Worm (Caenorhabditis elegans): ENCODE measurements around the gene srh-35.

DNA sequence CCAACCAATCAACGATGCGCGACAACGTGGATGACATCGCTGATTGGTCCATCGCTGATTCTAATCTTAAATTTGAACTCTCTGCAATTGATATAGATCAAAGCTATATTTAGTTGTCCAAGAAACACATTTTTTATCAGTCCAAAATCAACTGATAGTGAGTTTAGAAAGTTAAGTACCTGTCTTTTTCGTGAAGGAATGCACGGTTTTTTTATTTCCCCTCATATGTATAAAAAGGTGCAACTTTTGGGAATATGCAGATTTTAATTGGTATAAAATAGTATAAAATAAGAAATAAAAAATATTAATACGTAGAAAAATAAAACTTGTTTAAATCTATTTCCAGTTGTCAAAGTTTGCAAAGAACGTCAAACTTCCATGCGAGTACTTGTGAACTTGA lies 30.6 kb downstream of the srh-35 start, which contains the start of gene Y39D8A.1:
- TF ChIP-seq jun-1 (tag; optimal IDR thresholded peaks at IDR 0.05) (no peak), zip-2 (tag; optimal IDR thresholded peaks at IDR 0.05) (no peak), lin-39 (tag; optimal IDR thresholded peaks at IDR 0.05) (no peak), hlh-30 (tag; optimal IDR thresholded peaks at IDR 0.05; ENCODE audit: insufficient read depth) (no peak), hmg-1.1 (GFP tag; IDR thresholded peaks at IDR 0.05) (no peak), lsy-2 (tag; optimal IDR thresholded peaks at IDR 0.05) (no peak), ama-1 (optimal IDR thresholded peaks at IDR 0.05) (no peak), ztf-11 (tag; optimal IDR thresholded peaks at IDR 0.05) (no peak), pha-4 (GFP tag; IDR thresholded peaks at IDR 0.05) (no peak), pha-4 (tag; optimal IDR thresholded peaks at IDR 0.05) (no peak), zag-1 (tag; optimal IDR thresholded peaks at IDR 0.05) (no peak)
